Fruit fly (Drosophila melanogaster) whole organism, wandering third instar larva: ENCODE data around the gene eIF3d2.

Experiments
- Abd-B ChIP-seq: fragments of >200 bp; optimal IDR thresholded peaks from 2 replicates; lab custom pipeline; 2017; ENCODE audit warnings: missing biosample characterization, missing genetic modification characterization
- CG32264 ChIP-seq: fragments of 200-800 bp; sonication (Bioruptor generic); optimal IDR thresholded peaks from 2 replicates; lab custom pipeline; 2016; ENCODE audit warnings: missing biosample characterization, missing genetic modification characterization
- CrebA ChIP-seq: fragments of 200-800 bp; sonication (Bioruptor generic); optimal IDR thresholded peaks from 2 replicates; lab custom pipeline; 2016; ENCODE audit warnings: missing biosample characterization, mild to moderate bottlenecking, missing genetic modification characterization, borderline replicate concordance
- Dfd ChIP-seq: fragments of >200 bp; optimal IDR thresholded peaks from 2 replicates; lab custom pipeline; 2017; ENCODE audit warnings: missing biosample characterization, missing genetic modification characterization
- GATAd ChIP-seq: sonication (Bioruptor generic); optimal IDR thresholded peaks from 2 replicates; lab custom pipeline; 2016; ENCODE audit warnings: missing biosample characterization, missing genetic modification characterization
- HLH106 ChIP-seq: fragments of 200-800 bp; optimal IDR thresholded peaks from 3 replicates; lab custom pipeline; 2019; ENCODE audit warnings: missing biosample characterization, mild to moderate bottlenecking, missing genetic modification characterization, moderate library complexity
- Hr78 ChIP-seq: fragments of >200 bp; optimal IDR thresholded peaks from 2 replicates; lab custom pipeline; 2017; ENCODE audit warnings: missing biosample characterization, missing genetic modification characterization
- Hr83 ChIP-seq: fragments of 200-300 bp; sonication (Bioruptor generic); optimal IDR thresholded peaks from 2 replicates; lab custom pipeline; 2016; ENCODE audit warnings: missing biosample characterization, mild to moderate bottlenecking, missing genetic modification characterization, moderate library complexity; ENCODE audit not compliant: poor library complexity, severe bottlenecking
- Mio ChIP-seq: sonication (Bioruptor generic); optimal IDR thresholded peaks from 2 replicates; lab custom pipeline; 2016; ENCODE audit warnings: missing biosample characterization, missing genetic modification characterization
- N ChIP-seq: fragments of >200 bp; optimal IDR thresholded peaks from 2 replicates; lab custom pipeline; 2018; ENCODE audit warnings: missing biosample characterization, missing external identifiers, missing genetic modification characterization
- OdsH ChIP-seq: fragments of 200-800 bp; sonication (Bioruptor generic); optimal IDR thresholded peaks from 2 replicates; lab custom pipeline; 2016; ENCODE audit warnings: missing biosample characterization, mild to moderate bottlenecking, missing genetic modification characterization
- Rel ChIP-seq, 2 experiments: fragments of 200-800 bp; sonication (Bioruptor generic) in 1 of 2; optimal IDR thresholded peaks; 2 replicates in 1 of 2; 3 replicates in 1 of 2; lab custom pipeline; 2016 to 2019; ENCODE audit warnings: mild to moderate bottlenecking in 2 of 2, missing biosample characterization in 2 of 2, missing genetic modification characterization in 2 of 2, moderate library complexity in 1 of 2
- Vsx2 ChIP-seq: fragments of 200-300, 225-300 bp; sonication (Bioruptor generic); optimal IDR thresholded peaks from 2 replicates; lab custom pipeline; 2018; ENCODE audit warnings: missing biosample characterization, missing genetic modification characterization; ENCODE audit not compliant: partially characterized antibody
- br ChIP-seq: fragments of 200-800 bp; sonication (Bioruptor generic); optimal IDR thresholded peaks from 2 replicates; lab custom pipeline; 2016; ENCODE audit warnings: missing biosample characterization, missing genetic modification characterization
- brk ChIP-seq: fragments of 200-800 bp; sonication (Bioruptor generic); optimal IDR thresholded peaks from 2 replicates; lab custom pipeline; 2016; ENCODE audit warnings: missing biosample characterization, mild to moderate bottlenecking, missing genetic modification characterization
- dl ChIP-seq, 2 experiments: fragments of 175-275, 200-275 bp in 1 of 2; fragments of 200-275 bp in 1 of 2; sonication (Bioruptor generic); optimal IDR thresholded peaks; lab custom pipeline; 2018; ENCODE audit warnings: mild to moderate bottlenecking in 2 of 2, missing biosample characterization in 2 of 2, missing genetic modification characterization in 2 of 2, moderate library complexity in 2 of 2; ENCODE audit not compliant: partially characterized antibody in 2 of 2, insufficient read depth in 1 of 2
- dmrt93B ChIP-seq: fragments of 200-800 bp; sonication (Bioruptor generic); optimal IDR thresholded peaks from 2 replicates; lab custom pipeline; 2018; ENCODE audit warnings: missing biosample characterization, mild to moderate bottlenecking, missing genetic modification characterization
- dsf ChIP-seq: sonication (Bioruptor generic); optimal IDR thresholded peaks from 2 replicates; lab custom pipeline; 2016; ENCODE audit warnings: missing biosample characterization, missing genetic modification characterization, borderline replicate concordance
- foxo ChIP-seq, 2 experiments: fragments of 200-800 bp; sonication (Bioruptor generic); optimal IDR thresholded peaks; 2 replicates in 1 of 2; 3 replicates in 1 of 2; lab custom pipeline; 2016 to 2017; ENCODE audit warnings: missing biosample characterization in 2 of 2, missing genetic modification characterization in 2 of 2
- h ChIP-seq: fragments of 200-800 bp; sonication (Bioruptor generic); optimal IDR thresholded peaks from 3 replicates; lab custom pipeline; 2016; ENCODE audit warnings: missing biosample characterization, mild to moderate bottlenecking, missing genetic modification characterization
- jim ChIP-seq: fragments of 175-275, 200-325 bp; sonication (Bioruptor generic); optimal IDR thresholded peaks from 2 replicates; lab custom pipeline; 2016; ENCODE audit warnings: missing biosample characterization, mild to moderate bottlenecking, missing genetic modification characterization
- lola ChIP-seq: fragments of >200 bp; optimal IDR thresholded peaks from 2 replicates; lab custom pipeline; 2017; ENCODE audit warnings: missing biosample characterization, missing genetic modification characterization
- pan ChIP-seq: fragments of >200 bp; optimal IDR thresholded peaks from 2 replicates; lab custom pipeline; 2017
- psq ChIP-seq: fragments of 200-800 bp; sonication (Bioruptor generic); optimal IDR thresholded peaks from 3 replicates; lab custom pipeline; 2017; ENCODE audit warnings: missing biosample characterization, mild to moderate bottlenecking, missing genetic modification characterization, moderate library complexity
- sage ChIP-seq: fragments of 200-800 bp; sonication (Bioruptor generic); optimal IDR thresholded peaks from 2 replicates; lab custom pipeline; 2016; ENCODE audit warnings: missing biosample characterization, mild to moderate bottlenecking, missing genetic modification characterization
- sv ChIP-seq: fragments of 200-800 bp; sonication (Bioruptor generic); optimal IDR thresholded peaks from 3 replicates; lab custom pipeline; 2016; ENCODE audit warnings: missing biosample characterization, missing genetic modification characterization
- usp ChIP-seq: fragments of >200 bp; optimal IDR thresholded peaks from 2 replicates; lab custom pipeline; 2017; ENCODE audit warnings: missing biosample characterization, missing genetic modification characterization
- woc ChIP-seq: sonication (Bioruptor generic); optimal IDR thresholded peaks from 2 replicates; lab custom pipeline; 2016; ENCODE audit warnings: missing biosample characterization, mild to moderate bottlenecking, missing genetic modification characterization

The eIF3d2 gene

DNA sequence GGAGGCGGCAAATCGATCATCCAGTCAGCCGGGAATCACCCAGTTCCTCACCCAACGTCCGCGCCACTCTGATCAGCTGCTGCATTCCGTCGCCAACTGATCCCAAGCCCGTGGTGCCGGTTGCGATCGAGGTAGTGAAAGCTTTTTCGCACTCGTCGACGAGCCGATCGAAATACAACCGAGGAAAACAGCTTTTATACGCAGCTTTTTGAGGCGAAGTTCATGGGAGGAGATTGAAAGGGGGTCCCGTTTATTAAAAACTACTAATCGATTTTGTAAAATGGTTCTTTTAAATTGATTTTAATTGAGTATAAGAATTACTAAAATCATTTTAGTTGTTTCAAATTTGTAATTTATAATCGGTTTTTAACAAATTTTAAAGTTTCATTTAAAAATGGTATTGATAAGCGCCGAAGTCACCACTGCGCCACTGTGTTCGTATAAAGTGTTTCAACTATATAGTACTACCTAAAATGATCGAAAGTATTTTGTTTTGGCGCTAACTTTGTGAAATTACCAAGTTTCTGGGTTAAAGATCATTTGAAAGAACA lies 26.6 kb upstream of the eIF3d2 start, which contains the start of gene CG4860 (continued):
- TF ChIP-seq Abd-B (GFP tag; lab: Kevin White, UChicago) (no peak), h (GFP tag; lab: Kevin White, UChicago) (peak; percentile 93), brk (GFP tag; lab: Kevin White, UChicago) (peak; percentile 80), GATAd (GFP tag; lab: Kevin White, UChicago) (peak; percentile 64), br (GFP tag; lab: Kevin White, UChicago) (peak; percentile 91), foxo (GFP tag; optimal IDR thresholded peaks at IDR 0.05; lab: Kevin White, UChicago) (peak; percentile 42 to 96), CrebA (GFP tag; lab: Kevin White, UChicago) (peak; percentile 77), HLH106 (peak; percentile 88), N (GFP tag; lab: Kevin White, UChicago) (no peak), Rel (GFP tag; optimal IDR thresholded peaks at IDR 0.05; lab: Kevin White, UChicago) (peak; percentile 35), Rel (tag; optimal IDR thresholded peaks at IDR 0.05; lab: Kevin White, UChicago) (peak; percentile 98), Dfd (no peak)

- TF ChIP-seq psq (no peak), Rel (GFP tag; optimal IDR thresholded peaks at IDR 0.05; lab: Kevin White, UChicago) (no peak), Rel (tag; optimal IDR thresholded peaks at IDR 0.05; lab: Kevin White, UChicago) (peak; percentile 94), dmrt93B (GFP tag; lab: Kevin White, UChicago) (no peak), sv (GFP tag; lab: Kevin White, UChicago) (no peak), CrebA (GFP tag; lab: Kevin White, UChicago) (peak; percentile 27), Hr78 (GFP tag; lab: Kevin White, UChicago) (no peak), dsf (GFP tag; lab: Kevin White, UChicago) (no peak), foxo (GFP tag; optimal IDR thresholded peaks at IDR 0.05; lab: Kevin White, UChicago) (peak in 1 of 2 experiments; percentile 14), Mio (GFP tag; lab: Kevin White, UChicago) (no peak), jim (GFP tag; lab: Kevin White, UChicago) (no peak), dl (GFP tag; optimal IDR thresholded peaks at IDR 0.05; lab: Kevin White, UChicago; ENCODE audit: insufficient read depth in 1 of 2, partially characterized antibody in 2 of 2) (no peak)
Measured at dm6 chr3R:12219497-12219896, 24.7 kb upstream of the eIF3d2 start, which contains the start of gene Cog1. TSS of gene Cog1 (minus strand) at chr3R:12219686.

dm6 chr3R:12214201-12214600 lies 19.4 kb upstream of the eIF3d2 start, which contains the start of gene CG14742:
TSS of gene CG14742 (plus strand) at chr3R:12214501.
- TF ChIP-seq HLH106 (no peak), lola (GFP tag; lab: Kevin White, UChicago) (no peak), usp (GFP tag; lab: Kevin White, UChicago) (no peak)

DNA sequence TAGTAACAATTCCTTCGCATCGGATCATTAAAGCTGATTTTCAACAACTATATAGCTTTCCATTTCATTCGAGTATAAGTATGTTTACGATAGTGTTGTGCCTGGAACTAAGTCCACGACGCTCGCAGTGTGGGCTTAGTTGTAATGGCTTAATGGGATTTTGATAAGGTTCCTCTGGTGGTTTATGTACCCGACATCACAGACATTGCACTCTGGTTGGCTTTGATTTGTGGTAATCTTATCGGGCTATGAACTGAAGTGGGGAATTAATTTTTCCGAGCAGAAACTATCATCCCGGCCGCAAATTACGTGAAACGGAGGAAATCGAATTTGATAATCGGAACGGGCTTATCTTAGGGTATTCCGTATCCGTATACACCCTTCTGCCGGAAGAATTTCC lies 16.7 kb upstream of the eIF3d2 start:
- TF ChIP-seq dmrt93B (GFP tag; lab: Kevin White, UChicago) = no peak
- TF ChIP-seq, all 38 proteins: peak for 0

- TF ChIP-seq h (GFP tag; lab: Kevin White, UChicago) (no peak), foxo (GFP tag; optimal IDR thresholded peaks at IDR 0.05; lab: Kevin White, UChicago) (no peak), CrebA (GFP tag; lab: Kevin White, UChicago) (no peak), sv (GFP tag; lab: Kevin White, UChicago) (no peak), sage (no peak)
Measured at dm6 chr3R:12210260-12210659, 15.4 kb upstream of the eIF3d2 start, which contains the start of gene CG4830. TSS of gene CG4830 (minus strand) at chr3R:12210360.

DNA sequence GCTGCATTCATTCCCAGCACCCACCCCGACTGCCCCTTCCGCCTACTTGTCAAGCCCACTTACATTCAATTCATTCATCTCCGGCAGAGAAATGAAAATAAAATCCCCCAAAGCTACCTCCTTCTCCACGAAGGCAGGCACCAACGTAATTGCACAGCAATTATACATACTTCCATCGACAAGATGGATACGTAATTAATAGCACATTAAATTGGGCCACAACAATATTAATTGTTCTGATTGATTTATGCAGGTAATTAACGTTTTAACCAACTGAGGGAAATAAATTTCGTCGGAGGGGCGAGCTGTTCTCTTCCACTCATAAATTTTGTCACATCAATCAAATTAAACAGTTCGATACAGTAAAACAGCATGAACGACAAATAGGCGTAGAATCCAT lies 2.8 kb upstream of the eIF3d2 start, which contains the start of gene Adk1:
Gene Adk1 (plus strand): TSS at position 301 of the 400 bp plus-strand sequence.
- TF ChIP-seq dmrt93B (GFP tag; lab: Kevin White, UChicago) = no peak
- TF ChIP-seq br (GFP tag; lab: Kevin White, UChicago) = no peak
- TF ChIP-seq Dfd = no peak
- TF ChIP-seq CG32264 (GFP tag; lab: Kevin White, UChicago) = no peak
- no peak for TF ChIP-seq dsf (GFP tag; lab: Kevin White, UChicago)
- no peak for TF ChIP-seq usp (GFP tag; lab: Kevin White, UChicago)
- no peak for TF ChIP-seq woc (GFP tag; lab: Kevin White, UChicago)
- no peak for TF ChIP-seq dl (GFP tag; optimal IDR thresholded peaks at IDR 0.05; lab: Kevin White, UChicago; ENCODE audit: insufficient read depth in 1 of 2, partially characterized antibody in 2 of 2)
- TF ChIP-seq pan (lab: Kevin White, UChicago) = no peak
- TF ChIP-seq Hr83 = no peak
- TF ChIP-seq Vsx2 = no peak
- TF ChIP-seq sv (GFP tag; lab: Kevin White, UChicago) = no peak
- TF ChIP-seq OdsH (GFP tag; lab: Kevin White, UChicago) = no peak
- TF ChIP-seq psq = no peak
- TF ChIP-seq HLH106 = no peak
- no peak for TF ChIP-seq lola (GFP tag; lab: Kevin White, UChicago)
- TF ChIP-seq, all 38 proteins: peak for 0
